Fruit fly (Drosophila melanogaster) whole organism, embryonic: ENCODE measurements around the gene CG43999.

Experiments used
- ATbp ChIP-seq: fragments of 200-800 bp; sonication (Bioruptor generic); optimal IDR thresholded peaks from 2 replicates; lab custom pipeline; 2017; ENCODE audit warnings: missing biosample characterization, mild to moderate bottlenecking, missing genetic modification characterization, missing genetic modification reagents
- Antp ChIP-seq: fragments of 200-800 bp; sonication (Bioruptor generic); optimal IDR thresholded peaks from 3 replicates; lab custom pipeline; 2016; ENCODE audit warnings: missing biosample characterization, missing genetic modification characterization
- CG1024 ChIP-seq: fragments of 200-800 bp; sonication (Bioruptor generic); IDR thresholded peaks from 2 replicates; pipeline ENCODE4 v1.3.6; 2022; ENCODE audit warnings: missing biosample characterization, missing genetic modification characterization
- CG10366 ChIP-seq: fragments of 200-800 bp; sonication (Bioruptor generic); IDR thresholded peaks from 2 replicates; pipeline ENCODE4 v1.3.6; 2022; ENCODE audit warnings: missing biosample characterization, missing genetic modification characterization
- CG10654 ChIP-seq: fragments of 200-800 bp; sonication (Bioruptor generic); optimal IDR thresholded peaks from 2 replicates; lab custom pipeline; 2016; ENCODE audit warnings: missing biosample characterization, missing genetic modification characterization
- CG12659 ChIP-seq: fragments of 200-800 bp; sonication (Bioruptor generic); optimal IDR thresholded peaks from 3 replicates; lab custom pipeline; 2017; ENCODE audit warnings: mild to moderate bottlenecking, missing biosample characterization, missing genetic modification reagents, missing genetic modification characterization
- CG16815 ChIP-seq: fragments of 200-800 bp; sonication (Bioruptor generic); optimal IDR thresholded peaks from 3 replicates; lab custom pipeline; 2017; ENCODE audit warnings: missing biosample characterization, mild to moderate bottlenecking, missing genetic modification characterization
- CG17612 ChIP-seq: fragments of 200-800 bp; sonication (Bioruptor generic); IDR thresholded peaks from 2 replicates; pipeline ENCODE4 v1.3.6; 2022; ENCODE audit warnings: missing biosample characterization, missing genetic modification characterization
- CG18764 ChIP-seq: fragments of 200-800 bp; sonication (Bioruptor generic); optimal IDR thresholded peaks from 3 replicates; lab custom pipeline; 2016; ENCODE audit warnings: missing biosample characterization, missing genetic modification characterization
- CG2678 ChIP-seq: fragments of 200-800 bp; sonication (Bioruptor generic); optimal IDR thresholded peaks from 3 replicates; lab custom pipeline; 2019; ENCODE audit warnings: missing biosample characterization, mild to moderate bottlenecking, missing genetic modification characterization, moderate library complexity
- CG2712 ChIP-seq: fragments of 200-800 bp; optimal IDR thresholded peaks from 3 replicates; lab custom pipeline; 2019; ENCODE audit warnings: missing biosample characterization, mild to moderate bottlenecking, missing genetic modification characterization, moderate library complexity
- CG31224 ChIP-seq: fragments of 200-800 bp; sonication (Bioruptor generic); IDR thresholded peaks from 2 replicates; pipeline ENCODE4 v1.3.6; 2022; ENCODE audit warnings: missing biosample characterization, missing genetic modification characterization
- CG33557 ChIP-seq: fragments of 200-800 bp; sonication (Bioruptor generic); optimal IDR thresholded peaks from 2 replicates; lab custom pipeline; 2019; ENCODE audit warnings: missing biosample characterization, mild to moderate bottlenecking, missing genetic modification characterization, moderate library complexity
- CG34376 ChIP-seq: fragments of 200-800 bp; sonication (Bioruptor generic); optimal IDR thresholded peaks from 2 replicates; lab custom pipeline; 2018; ENCODE audit warnings: missing biosample characterization, mild to moderate bottlenecking, missing genetic modification characterization
- CG3726 ChIP-seq: fragments of 200-800 bp; sonication (Bioruptor generic); IDR thresholded peaks from 3 replicates; pipeline ENCODE4, ENCODE4 v1.3.6; 2022; ENCODE audit warnings: missing biosample characterization, missing genetic modification characterization
- CG4360 ChIP-seq: fragments of 200-800 bp; sonication (Bioruptor generic); IDR thresholded peaks from 2 replicates; pipeline ENCODE4 v1.3.6; 2022; ENCODE audit warnings: missing biosample characterization, missing genetic modification characterization
- CG6175 ChIP-seq: fragments of 200-800 bp; sonication (Bioruptor generic); IDR thresholded peaks from 3 replicates; pipeline ENCODE4 v1.3.6; 2022; ENCODE audit warnings: missing biosample characterization, missing genetic modification characterization
- CG6272 ChIP-seq: fragments of 200-800 bp; sonication (Bioruptor generic); IDR thresholded peaks from 2 replicates; pipeline ENCODE4 v1.3.6; 2022; ENCODE audit warnings: missing biosample characterization, missing genetic modification characterization
- CG6813 ChIP-seq: fragments of 200-800 bp; sonication (Bioruptor generic); optimal IDR thresholded peaks from 2 replicates; lab custom pipeline; 2017; ENCODE audit warnings: missing biosample characterization, missing genetic modification characterization, mild to moderate bottlenecking, moderate library complexity, missing genetic modification reagents
- CG6854 ChIP-seq: fragments of 200-800 bp; sonication (Bioruptor generic); optimal IDR thresholded peaks from 3 replicates; lab custom pipeline; 2017; ENCODE audit warnings: missing biosample characterization, mild to moderate bottlenecking, missing genetic modification characterization
- CG8281 ChIP-seq: fragments of 200-800 bp; sonication (Bioruptor generic); optimal IDR thresholded peaks from 2 replicates; lab custom pipeline; 2018; ENCODE audit warnings: missing biosample characterization, mild to moderate bottlenecking, missing genetic modification characterization, moderate library complexity
- CG8388 ChIP-seq: fragments of 200-800 bp; sonication (Bioruptor generic); optimal IDR thresholded peaks from 2 replicates; lab custom pipeline; 2019; ENCODE audit warnings: missing biosample characterization, mild to moderate bottlenecking, missing genetic modification characterization, moderate library complexity
- CrebB ChIP-seq: fragments of 200-800 bp; sonication (Bioruptor generic); optimal IDR thresholded peaks from 3 replicates; lab custom pipeline; 2018; ENCODE audit warnings: missing biosample characterization, mild to moderate bottlenecking, missing genetic modification characterization
- H2.0 ChIP-seq: fragments of 200-800 bp; sonication (Bioruptor generic); IDR thresholded peaks from 2 replicates; pipeline ENCODE4 v1.3.6; 2022; ENCODE audit warnings: missing biosample characterization, missing genetic modification characterization
- Hmr ChIP-seq: fragments of 200-800 bp; sonication (Bioruptor generic); optimal IDR thresholded peaks from 3 replicates; lab custom pipeline; 2017; ENCODE audit warnings: mild to moderate bottlenecking, missing biosample characterization, missing genetic modification reagents, missing genetic modification characterization
- MBD-R2 ChIP-seq: fragments of 200-800 bp; sonication (Bioruptor generic); IDR thresholded peaks from 2 replicates; pipeline ENCODE4 v1.3.6; 2022; ENCODE audit warnings: missing biosample characterization, missing genetic modification characterization
- Oaz ChIP-seq: fragments of 200-800 bp; sonication (Bioruptor generic); IDR thresholded peaks from 2 replicates; pipeline ENCODE4 v1.3.6; 2022; ENCODE audit warnings: missing biosample characterization, missing genetic modification characterization
- PHDP ChIP-seq: fragments of 200-800 bp; sonication (Bioruptor generic); optimal IDR thresholded peaks from 3 replicates; lab custom pipeline; 2018; ENCODE audit warnings: missing biosample characterization, mild to moderate bottlenecking, missing genetic modification characterization, moderate library complexity
- Poxn ChIP-seq: fragments of 200-800 bp; sonication (Bioruptor generic); IDR thresholded peaks from 2 replicates; pipeline ENCODE4 v1.3.6; 2022; ENCODE audit warnings: missing biosample characterization, missing genetic modification characterization
- Ravus ChIP-seq: fragments of 200-800 bp; sonication (Bioruptor generic); IDR thresholded peaks from 2 replicates; pipeline ENCODE4 v1.3.6; 2022; ENCODE audit warnings: missing biosample characterization, missing genetic modification characterization
- bcd ChIP-seq: fragments of 200-800 bp; sonication (Bioruptor generic); optimal IDR thresholded peaks from 2 replicates; lab custom pipeline; 2017; ENCODE audit warnings: missing biosample characterization, mild to moderate bottlenecking, missing genetic modification characterization
- chif ChIP-seq, 2 experiments: fragments of 200-800 bp; sonication (Bioruptor generic); optimal IDR thresholded peaks; 3 replicates each; lab custom pipeline; 2016; ENCODE audit warnings: missing biosample characterization in 2 of 2, missing genetic modification characterization in 2 of 2
- cwo ChIP-seq: fragments of 200-800 bp; sonication (Bioruptor generic); optimal IDR thresholded peaks from 3 replicates; lab custom pipeline; 2017; ENCODE audit warnings: missing biosample characterization, missing genetic modification characterization, mild to moderate bottlenecking, moderate library complexity, missing genetic modification reagents
- emc ChIP-seq: fragments of 200-800 bp; sonication (Bioruptor generic); optimal IDR thresholded peaks from 2 replicates; lab custom pipeline; 2016; ENCODE audit warnings: missing biosample characterization, missing genetic modification characterization
- en ChIP-seq: fragments of 200-800 bp; sonication (Bioruptor generic); optimal IDR thresholded peaks from 2 replicates; lab custom pipeline; 2016; ENCODE audit warnings: missing biosample characterization, missing genetic modification characterization
- fd3F ChIP-seq: fragments of 200-800 bp; sonication (Bioruptor generic); optimal IDR thresholded peaks from 2 replicates; lab custom pipeline; 2018; ENCODE audit warnings: missing biosample characterization, mild to moderate bottlenecking, missing genetic modification characterization, moderate library complexity
- fd64A ChIP-seq: fragments of 200-800 bp; sonication (Bioruptor generic); optimal IDR thresholded peaks from 3 replicates; lab custom pipeline; 2018; ENCODE audit warnings: missing biosample characterization, mild to moderate bottlenecking, missing genetic modification characterization
- inv ChIP-seq: fragments of 200-800 bp; sonication (Bioruptor generic); IDR thresholded peaks from 2 replicates; pipeline ENCODE4 v1.3.6; 2022; ENCODE audit warnings: missing biosample characterization, missing genetic modification characterization; ENCODE audit not compliant: partially characterized antibody
- jigr1 ChIP-seq: fragments of 200-800 bp; sonication (Bioruptor generic); IDR thresholded peaks from 3 replicates; pipeline ENCODE4 v1.3.6; 2022; ENCODE audit warnings: missing biosample characterization, missing genetic modification characterization
- klu ChIP-seq: fragments of 200-800 bp; sonication (Bioruptor generic); IDR thresholded peaks from 2 replicates; pipeline ENCODE4 v1.3.6; 2022; ENCODE audit warnings: missing biosample characterization, missing genetic modification characterization
- lola ChIP-seq, 3 experiments: fragments of >200 bp in 2 of 3; fragments of 200-800 bp in 1 of 3; sonication (Bioruptor generic) in 1 of 3; optimal IDR thresholded peaks; 2 replicates each; lab custom pipeline; 2017 to 2019; ENCODE audit warnings: missing biosample characterization in 3 of 3, missing genetic modification characterization in 3 of 3, mild to moderate bottlenecking in 1 of 3, moderate library complexity in 1 of 3
- lov ChIP-seq, 2 experiments: fragments of 200-800 bp in 1 of 2; fragments of >200 bp in 1 of 2; sonication (Bioruptor generic) in 1 of 2; IDR thresholded peaks in 1 of 2; optimal IDR thresholded peaks in 1 of 2; 2 replicates in 1 of 2; 3 replicates in 1 of 2; pipeline versions ENCODE4 v1.3.6 to Lab custom; 2017 to 2022; ENCODE audit warnings: missing biosample characterization in 1 of 2, missing genetic modification characterization in 1 of 2
- pros ChIP-seq: fragments of 200-800 bp; sonication (Bioruptor generic); optimal IDR thresholded peaks from 3 replicates; lab custom pipeline; 2019; ENCODE audit warnings: missing biosample characterization, mild to moderate bottlenecking, missing genetic modification characterization, moderate library complexity
- sim ChIP-seq: fragments of 200-800 bp; sonication (Bioruptor generic); IDR thresholded peaks from 2 replicates; pipeline ENCODE4 v1.3.6; 2022; ENCODE audit warnings: missing biosample characterization, missing genetic modification characterization
- sisA ChIP-seq: fragments of 200-800 bp; sonication (Bioruptor generic); IDR thresholded peaks from 2 replicates; pipeline ENCODE4 v1.3.6; 2022; ENCODE audit warnings: missing biosample characterization, missing genetic modification characterization
- slou ChIP-seq: fragments of 200-800 bp; sonication (Bioruptor generic); optimal IDR thresholded peaks from 3 replicates; lab custom pipeline; 2016; ENCODE audit warnings: missing biosample characterization, missing genetic modification characterization
- tap ChIP-seq: fragments of 200-800 bp; optimal IDR thresholded peaks from 3 replicates; lab custom pipeline; 2019; ENCODE audit warnings: missing biosample characterization, mild to moderate bottlenecking, missing genetic modification characterization, moderate library complexity
- zfh2 ChIP-seq: fragments of 200-800 bp; sonication (Bioruptor generic); optimal IDR thresholded peaks from 2 replicates; lab custom pipeline; 2016; ENCODE audit warnings: missing biosample characterization, missing genetic modification characterization

CG43999 gene

dm6 chr3R:23958091-23958838 lies 29.5 kb upstream of the CG43999 start, which contains the start of the genes GluProRS and AP-1sigma (continued):
- TF ChIP-seq sisA (GFP tag; lab: Robert Waterston, UW) (peak; percentile 97), zfh2 (GFP tag; lab: Kevin White, UChicago) (peak; percentile 92), Oaz (GFP tag; lab: Robert Waterston, UW) (peak; percentile 93), fd64A (GFP tag; lab: Kevin White, UChicago) (no peak), tap (tag; lab: Kevin White, UChicago) (peak; percentile 74), CG31224 (GFP tag; lab: Robert Waterston, UW) (peak; percentile 91), CG17612 (peak; percentile 84), CG4360 (peak; percentile 78), CG10654 (GFP tag; lab: Kevin White, UChicago) (peak; percentile 92), Antp (GFP tag; lab: Kevin White, UChicago) (peak; percentile 74), CG18764 (GFP tag; lab: Kevin White, UChicago) (peak; percentile 88), CG12659 (GFP tag; lab: Kevin White, UChicago) (peak; percentile 94), Hmr (GFP tag; lab: Kevin White, UChicago) (peak; percentile 86), CG6813 (GFP tag; lab: Kevin White, UChicago) (peak; percentile 59), lov (optimal IDR thresholded peaks at IDR 0.05; lab: Kevin White, UChicago) (no peak), lov (GFP tag; IDR thresholded peaks at IDR 0.05; lab: Robert Waterston, UW) (peak; percentile 86; the same call in 2 of the 3 replicates), CG10366 (peak; percentile 96), CG6272 (GFP tag; lab: Robert Waterston, UW) (peak; percentile 95), jigr1 (peak; percentile 89), CG3726 (GFP tag; lab: Robert Waterston, UW) (peak; percentile 92), emc (GFP tag; lab: Kevin White, UChicago) (peak; percentile 77), CG8281 (tag; lab: Kevin White, UChicago) (peak; percentile 52), Ravus (GFP tag; lab: Robert Waterston, UW) (peak; percentile 88), ATbp (peak; percentile 72), cwo (GFP tag; lab: Kevin White, UChicago) (peak; percentile 80), CG1024 (GFP tag; lab: Robert Waterston, UW) (peak; percentile 90), Poxn (GFP tag; lab: Robert Waterston, UW) (peak; percentile 87), lola (GFP tag; optimal IDR thresholded peaks at IDR 0.05; lab: Kevin White, UChicago) (peak in 1 of 3 experiments; percentile 85), fd3F (GFP tag; lab: Kevin White, UChicago) (peak; percentile 84), sim (GFP tag; lab: Robert Waterston, UW) (peak; percentile 87), slou (GFP tag; lab: Kevin White, UChicago) (peak; percentile 92), chif (GFP tag; optimal IDR thresholded peaks at IDR 0.05; lab: Kevin White, UChicago) (peak; percentile 73 to 88), PHDP (tag; lab: Kevin White, UChicago) (peak; percentile 87), klu (peak; percentile 94), inv (GFP tag; lab: Robert Waterston, UW) (peak; percentile 91), bcd (GFP tag; lab: Kevin White, UChicago) (peak; percentile 92), CG33557 (GFP tag; lab: Kevin White, UChicago) (peak; percentile 78), CG8388 (GFP tag; lab: Kevin White, UChicago) (peak; percentile 83), H2.0 (GFP tag; lab: Robert Waterston, UW) (peak; percentile 97), CG2678 (peak; percentile 89), CG2712 (tag; lab: Kevin White, UChicago) (peak; percentile 92), MBD-R2 (GFP tag; lab: Robert Waterston, UW) (peak; percentile 95), CG6854 (GFP tag; lab: Kevin White, UChicago) (no peak), en (peak; percentile 60), pros (GFP tag; lab: Kevin White, UChicago) (no peak), CG6175 (peak; percentile 94), CrebB (peak; percentile 67), CG34376 (GFP tag; lab: Kevin White, UChicago) (peak; percentile 67), CG16815 (peak; percentile 91)
